Worm (Caenorhabditis elegans) whole organism, mixed stage, embryonic: Measurements from ENCODE around the gene deg-1.

ENCODE experiments used
- nhr-76 ChIP-seq: sonication (generic microtip); optimal IDR thresholded peaks from 2 replicates; lab custom pipeline; 2017; ENCODE audit warnings: missing biosample characterization, missing genetic modification characterization
- unc-39 ChIP-seq: fragments of 150-350 bp; optimal IDR thresholded peaks from 2 replicates; lab custom pipeline; 2014; ENCODE audit warnings: missing biosample characterization, missing genetic modification characterization

DNA sequence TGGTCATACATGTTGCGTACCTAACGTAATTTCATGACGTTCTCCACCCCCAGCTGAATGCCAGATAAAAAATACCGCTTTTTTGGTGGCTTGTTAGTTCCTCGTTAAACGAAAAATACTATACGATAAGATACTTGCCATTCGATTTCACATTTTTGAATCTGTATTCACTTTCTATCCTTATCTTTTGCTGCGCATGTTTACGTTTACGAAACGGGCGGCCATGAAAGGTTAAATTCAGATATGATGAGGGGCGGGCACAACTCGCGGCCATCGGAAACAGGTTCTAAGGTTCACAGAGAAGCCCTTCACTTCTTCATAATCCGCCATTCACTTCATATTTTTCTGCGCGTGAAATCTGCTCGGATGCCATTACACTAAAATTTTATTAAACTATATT lies 25.9 kb downstream of the deg-1 start:
- TF ChIP-seq unc-39 (tag; lab: Kevin White, UChicago) (no peak), nhr-76 (tag; lab: Kevin White, UChicago) (no peak)
